Fruit fly (Drosophila melanogaster): ENCODE results near the gene CG9377.

The CG9377 gene

DNA sequence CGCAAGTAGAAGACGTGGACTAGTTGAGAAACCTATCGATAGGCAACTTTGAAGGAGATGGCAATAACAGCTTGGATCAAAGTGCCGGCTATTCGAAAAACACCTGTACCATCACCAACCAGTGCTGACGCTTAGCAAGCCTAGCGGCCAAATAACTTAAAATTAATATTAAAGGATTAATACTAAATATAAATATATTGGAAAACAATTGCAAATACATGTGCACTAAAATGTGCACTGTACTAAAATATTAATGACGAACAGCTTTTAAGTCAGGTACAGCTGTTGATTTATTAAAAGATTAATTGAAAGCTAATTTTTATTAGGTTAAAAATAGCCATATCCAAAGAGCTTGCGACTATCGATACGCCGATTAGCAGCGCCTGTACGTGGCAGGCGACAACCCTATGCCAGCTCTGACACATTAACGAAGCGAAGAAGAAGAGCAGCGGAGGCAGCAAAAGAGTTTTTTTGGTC, 17.2 kb upstream of the CG9377 start, which contains the start of the genes CG9302 and beta'COP (continued):
- TF ChIP-seq repo (GFP tag; optimal IDR thresholded peaks at IDR 0.05) = no peak
- TF ChIP-seq CG11398 (GFP tag; optimal IDR thresholded peaks at IDR 0.05) = no peak
- TF ChIP-seq grn (GFP tag; optimal IDR thresholded peaks at IDR 0.05) = no peak
- TF ChIP-seq CG12104 (GFP tag; optimal IDR thresholded peaks at IDR 0.05) = peak; percentile 64
- no peak for TF ChIP-seq trh (GFP tag; optimal IDR thresholded peaks at IDR 0.05)
- peak; percentile 66 for TF ChIP-seq CG4328 (GFP tag; optimal IDR thresholded peaks at IDR 0.05)
- peak; percentile 73 for TF ChIP-seq slbo (GFP tag; IDR thresholded peaks at IDR 0.05)
- TF ChIP-seq p53 (GFP tag; optimal IDR thresholded peaks at IDR 0.05) = peak; percentile 1
- peak; percentile 15; the same call in 1 of the 2 replicates for TF ChIP-seq CG8765 (GFP tag; IDR thresholded peaks at IDR 0.05)
- TF ChIP-seq CG16863 (GFP tag; optimal IDR thresholded peaks at IDR 0.05) = peak; percentile 1
- TF ChIP-seq C15 (GFP tag; IDR thresholded peaks at IDR 0.05) = no peak
- TF ChIP-seq CG10654 (GFP tag; optimal IDR thresholded peaks at IDR 0.05) = peak; percentile 53
- TF ChIP-seq CG31365 (tag; optimal IDR thresholded peaks at IDR 0.05) = no peak
- TF ChIP-seq ap (GFP tag; IDR thresholded peaks at IDR 0.05) = no peak
- no peak for TF ChIP-seq emc (GFP tag; optimal IDR thresholded peaks at IDR 0.05)
- peak; percentile 5 for TF ChIP-seq Dp (GFP tag; optimal IDR thresholded peaks at IDR 0.05)
- peak; percentile 3 for TF ChIP-seq ab (GFP tag; optimal IDR thresholded peaks at IDR 0.05)
- peak; percentile 81 for TF ChIP-seq CG3281 (GFP tag; optimal IDR thresholded peaks at IDR 0.05)
- TF ChIP-seq gem (tag; optimal IDR thresholded peaks at IDR 0.05) = peak; percentile 83
- peak; percentile 73 for TF ChIP-seq YL-1 (GFP tag; optimal IDR thresholded peaks at IDR 0.05)
- no peak for TF ChIP-seq tap (tag; optimal IDR thresholded peaks at IDR 0.05)
- peak; percentile 48 for TF ChIP-seq bab2 (GFP tag; optimal IDR thresholded peaks at IDR 0.05)
- no peak for TF ChIP-seq Side (GFP tag; optimal IDR thresholded peaks at IDR 0.05)
- TF ChIP-seq CG16779 (GFP tag; IDR thresholded peaks at IDR 0.05) = no peak
- TF ChIP-seq kni (GFP tag; optimal IDR thresholded peaks at IDR 0.05) = no peak
- TF ChIP-seq CG33213 (GFP tag; optimal IDR thresholded peaks at IDR 0.05) = peak; percentile 14
- peak; percentile 72; the same call in 2 of the 3 replicates for TF ChIP-seq vnd (GFP tag; IDR thresholded peaks at IDR 0.05; ENCODE audit: partially characterized antibody)
- TF ChIP-seq CG10274 (GFP tag; optimal IDR thresholded peaks at IDR 0.05) = no peak
- TF ChIP-seq CG18764 (GFP tag; optimal IDR thresholded peaks at IDR 0.05) = peak; percentile 39
- TF ChIP-seq bsh (GFP tag; optimal IDR thresholded peaks at IDR 0.05) = peak; percentile 29 to 42
- 0 out of 2 replicates have a peak, but pooled peaks have one; percentile 22 for TF ChIP-seq Rx (GFP tag; IDR thresholded peaks at IDR 0.05)
- TF ChIP-seq Doc3 (GFP tag; IDR thresholded peaks at IDR 0.05; ENCODE audit: partially characterized antibody) = peak; percentile 57
- TF ChIP-seq ewg (GFP tag; optimal IDR thresholded peaks at IDR 0.05) = peak; percentile 47
- TF ChIP-seq CG14050 (GFP tag; IDR thresholded peaks at IDR 0.05) = no peak
- 0 out of 2 replicates have a peak, but pooled peaks have one; percentile 24 for TF ChIP-seq Taf1 (GFP tag; IDR thresholded peaks at IDR 0.05)
- peak; percentile 56 for TF ChIP-seq CG6689 (GFP tag; IDR thresholded peaks at IDR 0.05)
- TF ChIP-seq CG2120 (GFP tag; optimal IDR thresholded peaks at IDR 0.05) = peak; percentile 78
- no peak for TF ChIP-seq lab (GFP tag; optimal IDR thresholded peaks at IDR 0.05)
- peak; percentile 48 for TF ChIP-seq caup (GFP tag; optimal IDR thresholded peaks at IDR 0.05; ENCODE audit: severe bottlenecking)
- no peak for TF ChIP-seq CG8359 (GFP tag; optimal IDR thresholded peaks at IDR 0.05; ENCODE audit: borderline replicate concordance)
- no peak for TF ChIP-seq CG10565 (GFP tag; optimal IDR thresholded peaks at IDR 0.05)
- TF ChIP-seq CkIIα-i1 (GFP tag; IDR thresholded peaks at IDR 0.05) = no peak
- peak; percentile 34 for TF ChIP-seq CG9876 (GFP tag; optimal IDR thresholded peaks at IDR 0.05)
- peak; percentile 73; the same call in 1 of the 2 replicates for TF ChIP-seq klu (GFP tag; IDR thresholded peaks at IDR 0.05)
- peak; percentile 23 for TF ChIP-seq Six4 (GFP tag; optimal IDR thresholded peaks at IDR 0.05)
- TF ChIP-seq CG4820 (GFP tag; optimal IDR thresholded peaks at IDR 0.05) = peak; percentile 46
- peak; percentile 85 for TF ChIP-seq sug (tag; optimal IDR thresholded peaks at IDR 0.05)
- TF ChIP-seq Abd-B (GFP tag; optimal IDR thresholded peaks at IDR 0.05) = peak; percentile 91
- peak; percentile 74 for TF ChIP-seq CG13287 (GFP tag; IDR thresholded peaks at IDR 0.05; ENCODE audit: partially characterized antibody)
- no peak for TF ChIP-seq pita (GFP tag; optimal IDR thresholded peaks at IDR 0.05)

Data from whole organism, embryonic.